Worm (Caenorhabditis elegans) whole organism, late embryonic: Measurements from ENCODE around the gene Y64G10A.7.

ENCODE experiments used
- C38D4.7 ChIP-seq: fragments of 200-800 bp; sonication (Bioruptor generic); optimal IDR thresholded peaks from 2 replicates; lab custom pipeline; 2018; ENCODE audit warnings: mild to moderate bottlenecking, missing genetic modification characterization, moderate library complexity, missing compliant biosample characterization
- K09A11.1 ChIP-seq: sonication (generic microtip); optimal IDR thresholded peaks from 2 replicates; lab custom pipeline; 2017; ENCODE audit warnings: antibody characterized with exemption, mild to moderate bottlenecking, missing genetic modification characterization, missing compliant biosample characterization; ENCODE audit not compliant: insufficient read depth
- Y22D7AL.16 ChIP-seq: sonication (generic microtip); optimal IDR thresholded peaks from 2 replicates; lab custom pipeline; 2016; ENCODE audit warnings: missing genetic modification characterization, missing compliant biosample characterization
- ahr-1 ChIP-seq: sonication (generic microtip); optimal IDR thresholded peaks from 2 replicates; lab custom pipeline; 2016; ENCODE audit warnings: missing genetic modification characterization, missing compliant biosample characterization
- ceh-14 ChIP-seq: sonication (generic microtip); optimal IDR thresholded peaks from 2 replicates; lab custom pipeline; 2016; ENCODE audit warnings: missing genotype, missing genetic modification characterization, missing compliant biosample characterization
- ceh-19 ChIP-seq: fragments of 200-800 bp; sonication (Bioruptor generic); optimal IDR thresholded peaks from 2 replicates; lab custom pipeline; 2018; ENCODE audit warnings: mild to moderate bottlenecking, missing genetic modification characterization, missing compliant biosample characterization
- ceh-2 ChIP-seq: sonication (generic microtip); optimal IDR thresholded peaks from 2 replicates; lab custom pipeline; 2016; ENCODE audit warnings: missing genotype, missing genetic modification characterization, missing compliant biosample characterization
- ceh-24 ChIP-seq: sonication (generic microtip); optimal IDR thresholded peaks from 2 replicates; lab custom pipeline; 2016; ENCODE audit warnings: mild to moderate bottlenecking, missing genetic modification characterization, missing compliant biosample characterization
- ceh-34 ChIP-seq: sonication (generic microtip); optimal IDR thresholded peaks from 2 replicates; lab custom pipeline; 2016; ENCODE audit warnings: mild to moderate bottlenecking, missing genetic modification characterization, missing compliant biosample characterization
- ceh-45 ChIP-seq: fragments of 200-800 bp; sonication (Bioruptor generic); IDR thresholded peaks from 2 replicates; pipeline ENCODE4 v1.3.6; 2022; ENCODE audit warnings: missing genetic modification reagents, missing genetic modification characterization, missing compliant biosample characterization
- ceh-48 ChIP-seq: sonication (generic microtip); optimal IDR thresholded peaks from 2 replicates; lab custom pipeline; 2016; ENCODE audit warnings: missing genetic modification characterization, inconsistent platforms, missing compliant biosample characterization
- ceh-6 ChIP-seq: fragments of 200-800 bp; sonication (Bioruptor generic); optimal IDR thresholded peaks from 2 replicates; lab custom pipeline; 2018; ENCODE audit warnings: mild to moderate bottlenecking, missing genetic modification characterization, missing compliant biosample characterization
- dmd-4 ChIP-seq: sonication (generic microtip); optimal IDR thresholded peaks from 2 replicates; lab custom pipeline; 2016; ENCODE audit warnings: borderline replicate concordance, missing genetic modification characterization, missing compliant biosample characterization
- elt-2 ChIP-seq: sonication (generic microtip); optimal IDR thresholded peaks from 2 replicates; lab custom pipeline; 2016; ENCODE audit warnings: missing genetic modification reagents, missing genetic modification characterization, missing compliant biosample characterization
- elt-4 ChIP-seq: sonication (generic microtip); optimal IDR thresholded peaks from 2 replicates; lab custom pipeline; 2016; ENCODE audit warnings: missing genetic modification characterization, missing compliant biosample characterization
- ets-4 ChIP-seq: sonication (generic microtip); optimal IDR thresholded peaks from 2 replicates; lab custom pipeline; 2016; ENCODE audit warnings: missing genetic modification characterization, missing compliant biosample characterization
- eyg-1 ChIP-seq: sonication (generic microtip); optimal IDR thresholded peaks from 2 replicates; lab custom pipeline; 2016; ENCODE audit warnings: missing genotype, missing genetic modification characterization, missing compliant biosample characterization
- fkh-10 ChIP-seq: fragments of 150-350 bp; optimal IDR thresholded peaks from 2 replicates; lab custom pipeline; 2014; ENCODE audit warnings: missing biosample characterization, missing genetic modification reagents, missing genetic modification characterization
- hlh-30 ChIP-seq: sonication (generic microtip); optimal IDR thresholded peaks from 2 replicates; lab custom pipeline; 2017; ENCODE audit warnings: antibody characterized with exemption, missing genetic modification characterization, missing compliant biosample characterization; ENCODE audit not compliant: insufficient read depth
- hlh-6 ChIP-seq: sonication (generic microtip); optimal IDR thresholded peaks from 2 replicates; lab custom pipeline; 2016; ENCODE audit warnings: missing genotype, missing genetic modification characterization, missing compliant biosample characterization
- lim-6 ChIP-seq: sonication (generic microtip); optimal IDR thresholded peaks from 2 replicates; lab custom pipeline; 2016; ENCODE audit warnings: missing genetic modification characterization, missing compliant biosample characterization
- mec-3 ChIP-seq: sonication (generic microtip); optimal IDR thresholded peaks from 2 replicates; lab custom pipeline; 2016; ENCODE audit warnings: borderline replicate concordance, missing genetic modification characterization, missing compliant biosample characterization
- nhr-11 ChIP-seq: fragments of 150-350 bp; optimal IDR thresholded peaks from 2 replicates; lab custom pipeline; 2014; ENCODE audit warnings: missing biosample characterization, missing genetic modification characterization
- npax-4 ChIP-seq: sonication (generic microtip); optimal IDR thresholded peaks from 2 replicates; lab custom pipeline; 2016; ENCODE audit warnings: missing genetic modification characterization, missing compliant biosample characterization
- pax-1 ChIP-seq: fragments of 150-350 bp; optimal IDR thresholded peaks from 2 replicates; lab custom pipeline; 2014; ENCODE audit warnings: missing biosample characterization, missing genetic modification characterization
- pha-4 ChIP-seq: fragments of 150-350 bp; optimal IDR thresholded peaks from 2 replicates; lab custom pipeline; 2018; ENCODE audit warnings: missing biosample characterization, missing genetic modification reagents, missing genetic modification characterization
- pros-1 ChIP-seq: fragments of 150-350 bp; optimal IDR thresholded peaks from 2 replicates; lab custom pipeline; 2014; ENCODE audit warnings: missing biosample characterization, missing genetic modification reagents, missing genetic modification characterization
- rnt-1 ChIP-seq: sonication (generic microtip); optimal IDR thresholded peaks from 2 replicates; lab custom pipeline; 2016; ENCODE audit warnings: missing genetic modification characterization, missing compliant biosample characterization
- sdc-2 ChIP-seq: sonication (generic microtip); optimal IDR thresholded peaks from 2 replicates; lab custom pipeline; 2016; ENCODE audit warnings: missing genotype, missing genetic modification characterization, missing compliant biosample characterization
- sox-4 ChIP-seq: sonication (generic microtip); optimal IDR thresholded peaks from 2 replicates; lab custom pipeline; 2017; ENCODE audit warnings: mild to moderate bottlenecking, missing genetic modification characterization, inconsistent platforms, missing compliant biosample characterization
- tbx-2 ChIP-seq: sonication (generic microtip); optimal IDR thresholded peaks from 2 replicates; lab custom pipeline; 2016; ENCODE audit warnings: missing genetic modification characterization, missing compliant biosample characterization
- unc-3 ChIP-seq, 2 experiments: fragments of 200-800 bp in 1 of 2; sonication (Bioruptor generic) in 1 of 2; sonication (generic microtip) in 1 of 2; conservative IDR thresholded peaks in 1 of 2; optimal IDR thresholded peaks in 1 of 2; 2 replicates each; pipeline versions ENCODE4 v1.3.6 to Lab custom; 2016 to 2022; ENCODE audit warnings: missing compliant biosample characterization in 2 of 2, missing genetic modification characterization in 2 of 2, missing genetic modification reagents in 1 of 2
- unc-86 ChIP-seq: sonication (generic microtip); optimal IDR thresholded peaks from 2 replicates; lab custom pipeline; 2016; ENCODE audit warnings: missing genetic modification characterization, missing compliant biosample characterization
- zip-5 ChIP-seq: sonication (generic microtip); optimal IDR thresholded peaks from 2 replicates; lab custom pipeline; 2016; ENCODE audit warnings: missing genetic modification characterization, missing compliant biosample characterization
- ztf-16 ChIP-seq: sonication (generic microtip); optimal IDR thresholded peaks from 2 replicates; lab custom pipeline; 2017; ENCODE audit warnings: missing genetic modification characterization, missing compliant biosample characterization

Gene Y64G10A.7

DNA sequence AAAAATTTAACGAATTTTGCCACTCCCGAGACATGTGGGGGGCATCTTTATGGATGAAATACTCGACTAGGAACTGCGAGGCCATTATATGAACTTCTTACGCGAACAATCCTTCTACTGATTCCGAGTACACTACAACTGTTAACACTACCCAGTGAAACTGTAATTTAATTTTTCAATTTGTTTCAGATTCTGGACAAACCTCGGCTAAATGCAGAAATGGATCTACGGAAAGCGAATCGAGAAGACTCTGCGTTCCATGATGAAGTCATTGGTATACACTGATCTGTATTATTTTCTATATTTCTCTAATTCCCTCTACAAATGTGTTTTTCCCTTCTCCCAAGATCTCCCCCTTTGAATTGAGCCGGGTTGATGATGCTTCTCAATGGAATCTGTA lies 6.8 kb upstream of the Y64G10A.7 start:
- TF ChIP-seq unc-3 (GFP tag; conservative IDR thresholded peaks at IDR 0.05; lab: Robert Waterston, UW) (no peak), unc-3 (tag; optimal IDR thresholded peaks at IDR 0.05; lab: Kevin White, UChicago) (no peak), ceh-45 (GFP tag; lab: Robert Waterston, UW) (no peak), nhr-11 (tag; lab: Kevin White, UChicago) (no peak), elt-2 (tag; lab: Kevin White, UChicago) (no peak), ceh-14 (tag; lab: Kevin White, UChicago) (no peak), pros-1 (no peak), ceh-2 (tag; lab: Kevin White, UChicago) (no peak), sdc-2 (tag; lab: Kevin White, UChicago) (no peak), ceh-48 (tag; lab: Kevin White, UChicago) (no peak), sox-4 (tag; lab: Kevin White, UChicago) (no peak), ceh-24 (tag; lab: Kevin White, UChicago) (no peak), ceh-6 (GFP tag; lab: Kevin White, UChicago) (no peak), zip-5 (tag; lab: Kevin White, UChicago) (no peak), unc-86 (tag; lab: Kevin White, UChicago) (no peak), eyg-1 (tag; lab: Kevin White, UChicago) (no peak), tbx-2 (tag; lab: Kevin White, UChicago) (no peak), npax-4 (tag; lab: Kevin White, UChicago) (no peak)
- TF ChIP-seq, all 69 proteins: peak for 0

DNA sequence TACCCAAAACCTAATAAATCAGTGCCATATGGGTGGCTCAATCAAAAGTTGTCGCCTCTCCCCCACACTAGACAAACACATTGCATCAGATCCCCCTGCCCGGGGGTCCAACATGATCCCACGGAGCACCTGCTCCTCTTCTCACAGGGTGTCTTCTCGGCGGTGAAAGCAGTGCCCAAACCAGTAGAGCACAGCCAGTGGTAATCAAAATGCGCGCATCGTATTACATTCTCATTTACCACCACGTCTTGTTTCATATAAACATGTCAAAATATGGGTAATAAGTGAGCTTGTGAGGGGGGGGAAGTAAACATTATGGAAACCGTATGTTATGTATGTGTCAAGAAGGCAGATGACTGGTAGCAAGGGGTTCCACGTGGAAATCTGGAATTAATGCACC lies 3.6 kb downstream of the Y64G10A.7 start:
- TF ChIP-seq eyg-1 (tag; lab: Kevin White, UChicago) (no peak), ceh-34 (tag; lab: Kevin White, UChicago) (peak; percentile 58), ceh-19 (GFP tag; lab: Kevin White, UChicago) (peak; percentile 11)

DNA sequence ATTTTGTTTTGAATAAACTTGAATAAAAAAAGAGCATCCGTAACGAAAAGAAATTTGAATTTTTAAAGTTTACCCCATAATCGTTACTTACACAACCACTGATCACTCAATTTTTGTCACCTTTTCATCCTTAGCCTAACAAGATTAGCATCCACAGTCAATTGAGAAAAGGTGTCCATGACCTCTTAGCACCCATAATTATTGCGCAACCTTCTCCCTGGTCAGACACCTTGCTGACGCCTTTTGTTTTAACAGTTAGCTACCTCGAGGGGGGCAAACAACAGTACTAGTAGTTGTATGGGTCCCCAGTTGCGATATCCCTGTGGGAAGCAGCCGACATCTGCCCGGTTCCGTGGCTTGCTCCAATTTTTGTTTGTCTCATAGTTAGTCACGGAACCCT lies 5.4 kb downstream of the Y64G10A.7 start:
- TF ChIP-seq mec-3 (no peak), hlh-6 (no peak), ceh-34 (tag; lab: Kevin White, UChicago) (no peak), ahr-1 (tag; lab: Kevin White, UChicago) (no peak), Y22D7AL.16 (tag; lab: Kevin White, UChicago) (no peak), pha-4 (no peak), sox-4 (tag; lab: Kevin White, UChicago) (no peak)
- TF ChIP-seq, all 69 proteins: peak for 0

- TF ChIP-seq nhr-11 (tag; lab: Kevin White, UChicago) (no peak), unc-86 (tag; lab: Kevin White, UChicago) (no peak), pha-4 (no peak), rnt-1 (tag; lab: Kevin White, UChicago) (no peak), sox-4 (tag; lab: Kevin White, UChicago) (no peak), hlh-30 (tag; lab: Kevin White, UChicago) (no peak), elt-4 (tag; lab: Kevin White, UChicago) (no peak), C38D4.7 (GFP tag; lab: Kevin White, UChicago) (no peak), K09A11.1 (no peak), fkh-10 (GFP tag; lab: Kevin White, UChicago) (no peak), ets-4 (tag; lab: Kevin White, UChicago) (no peak), eyg-1 (tag; lab: Kevin White, UChicago) (no peak), zip-5 (tag; lab: Kevin White, UChicago) (no peak), ztf-16 (tag; lab: Kevin White, UChicago) (no peak), pax-1 (tag; lab: Kevin White, UChicago) (no peak), ahr-1 (tag; lab: Kevin White, UChicago) (no peak)
These were observed 14.1 kb downstream of the Y64G10A.7 start for ce11 chrIV:14305813-14306212.

DNA sequence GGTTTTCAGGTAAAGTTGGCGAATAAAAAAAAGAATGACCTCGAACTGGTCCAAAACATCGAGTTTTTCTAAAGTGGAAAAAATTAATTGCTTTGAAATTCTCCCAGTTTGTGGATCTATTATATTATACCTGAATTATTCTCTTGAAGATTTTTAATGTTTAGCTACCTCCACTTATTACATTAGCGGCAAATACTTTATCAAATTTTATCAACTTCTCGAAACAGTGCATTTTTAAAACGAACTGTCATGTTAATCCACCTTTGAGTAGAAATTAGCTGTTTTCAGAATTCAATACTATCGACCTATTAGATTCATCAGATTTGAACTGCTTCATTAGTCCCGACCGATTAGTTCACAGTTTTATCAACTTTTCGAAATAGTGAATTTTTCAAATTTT lies 26.4 kb downstream of the Y64G10A.7 start:
- TF ChIP-seq lim-6 (tag; lab: Kevin White, UChicago) = no peak
- no peak for TF ChIP-seq dmd-4 (tag; lab: Kevin White, UChicago)
